Fruit fly (Drosophila melanogaster): ENCODE results near the gene Lmpt.

Gene Lmpt

DNA sequence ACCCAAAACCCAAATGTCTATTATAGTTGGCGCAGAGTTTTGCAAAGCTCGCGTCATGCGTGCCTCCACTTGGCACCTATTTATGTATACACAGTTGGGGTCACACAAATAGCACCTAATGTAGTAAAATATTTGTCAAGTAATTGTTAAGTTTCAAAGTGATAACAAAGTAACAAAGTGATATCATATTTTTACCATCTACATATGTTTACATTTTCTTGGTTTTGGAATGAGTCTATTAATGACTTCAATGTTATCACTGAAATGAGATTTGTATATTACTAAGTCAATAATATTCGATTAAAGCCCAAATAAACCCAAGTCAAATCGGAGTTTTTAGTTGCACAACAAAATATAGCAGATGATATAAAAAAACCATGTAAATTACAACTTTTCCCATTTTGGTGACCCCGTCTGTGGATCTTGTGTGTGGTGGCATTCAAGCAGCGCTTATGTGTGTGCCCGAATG is 7.4 kb downstream of the Lmpt start:
- peak; percentile 33 for TF ChIP-seq woc (GFP tag; optimal IDR thresholded peaks at IDR 0.05)
- TF ChIP-seq sage (GFP tag; optimal IDR thresholded peaks at IDR 0.05): no peak
- TF ChIP-seq ey (GFP tag; optimal IDR thresholded peaks at IDR 0.05): peak; percentile 37
- peak; percentile 25 for TF ChIP-seq psq (GFP tag; optimal IDR thresholded peaks at IDR 0.05)
- TF ChIP-seq brk (GFP tag; optimal IDR thresholded peaks at IDR 0.05): no peak
- peak; percentile 47 for TF ChIP-seq OdsH (GFP tag; optimal IDR thresholded peaks at IDR 0.05)
- no peak for TF ChIP-seq N (GFP tag; optimal IDR thresholded peaks at IDR 0.05)
- no peak for TF ChIP-seq HLH106 (tag; optimal IDR thresholded peaks at IDR 0.05)
- TF ChIP-seq fru (GFP tag; optimal IDR thresholded peaks at IDR 0.05): peak; percentile 34
- TF ChIP-seq br (GFP tag; optimal IDR thresholded peaks at IDR 0.05): peak; percentile 23
- TF ChIP-seq rgr (GFP tag; optimal IDR thresholded peaks at IDR 0.05): peak; percentile 14
- TF ChIP-seq h (GFP tag; optimal IDR thresholded peaks at IDR 0.05): peak; percentile 40
- TF ChIP-seq foxo (GFP tag; optimal IDR thresholded peaks at IDR 0.05): peak in 1 of 2 experiments; percentile 28
- peak; percentile 72 for TF ChIP-seq sv (GFP tag; optimal IDR thresholded peaks at IDR 0.05)

DNA sequence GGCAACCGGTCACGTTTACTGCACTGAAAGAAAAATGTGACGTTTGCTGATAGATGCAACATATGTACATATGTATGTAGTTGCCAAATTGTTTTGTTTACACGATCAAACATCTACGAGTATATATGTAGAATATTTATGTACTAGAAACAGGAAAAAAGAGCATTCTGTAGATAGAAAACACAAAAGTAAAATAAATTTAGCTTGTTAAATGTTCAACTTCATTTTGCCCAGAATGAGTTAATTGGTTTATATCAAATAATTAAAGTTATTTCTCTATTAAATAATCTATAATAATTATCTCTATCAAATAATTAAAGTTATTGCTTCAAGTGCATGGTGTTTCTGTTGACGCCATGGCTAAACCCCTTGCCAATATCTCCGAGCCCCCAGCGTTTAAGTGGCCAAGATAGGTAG is 8.0 kb downstream of the Lmpt start:
- TF ChIP-seq Mio (GFP tag; optimal IDR thresholded peaks at IDR 0.05): no peak
- no peak for TF ChIP-seq fru (GFP tag; optimal IDR thresholded peaks at IDR 0.05)
- TF ChIP-seq lola (GFP tag; optimal IDR thresholded peaks at IDR 0.05): no peak
- no peak for TF ChIP-seq GATAd (GFP tag; optimal IDR thresholded peaks at IDR 0.05)
- TF ChIP-seq br (GFP tag; optimal IDR thresholded peaks at IDR 0.05): no peak
- TF ChIP-seq foxo (GFP tag; optimal IDR thresholded peaks at IDR 0.05): no peak
- no peak for TF ChIP-seq OdsH (GFP tag; optimal IDR thresholded peaks at IDR 0.05)
- TF ChIP-seq dl (GFP tag; optimal IDR thresholded peaks at IDR 0.05; ENCODE audit: insufficient read depth in 1 of 2, partially characterized antibody in 2 of 2): no peak
- TF ChIP-seq Dif (GFP tag; optimal IDR thresholded peaks at IDR 0.05; ENCODE audit: partially characterized antibody): no peak
- no peak for TF ChIP-seq dsf (GFP tag; optimal IDR thresholded peaks at IDR 0.05; ENCODE audit: borderline replicate concordance)
- no peak for TF ChIP-seq woc (GFP tag; optimal IDR thresholded peaks at IDR 0.05)
- TF ChIP-seq N (GFP tag; optimal IDR thresholded peaks at IDR 0.05): no peak
- TF ChIP-seq sv (GFP tag; optimal IDR thresholded peaks at IDR 0.05): no peak
- no peak for TF ChIP-seq Abd-B (GFP tag; optimal IDR thresholded peaks at IDR 0.05)
- TF ChIP-seq Jra (GFP tag; optimal IDR thresholded peaks at IDR 0.05): no peak
- TF ChIP-seq CG9705 (GFP tag; optimal IDR thresholded peaks at IDR 0.05): no peak
- TF ChIP-seq psq (GFP tag; optimal IDR thresholded peaks at IDR 0.05): no peak
- no peak for TF ChIP-seq HLH106 (tag; optimal IDR thresholded peaks at IDR 0.05)

DNA sequence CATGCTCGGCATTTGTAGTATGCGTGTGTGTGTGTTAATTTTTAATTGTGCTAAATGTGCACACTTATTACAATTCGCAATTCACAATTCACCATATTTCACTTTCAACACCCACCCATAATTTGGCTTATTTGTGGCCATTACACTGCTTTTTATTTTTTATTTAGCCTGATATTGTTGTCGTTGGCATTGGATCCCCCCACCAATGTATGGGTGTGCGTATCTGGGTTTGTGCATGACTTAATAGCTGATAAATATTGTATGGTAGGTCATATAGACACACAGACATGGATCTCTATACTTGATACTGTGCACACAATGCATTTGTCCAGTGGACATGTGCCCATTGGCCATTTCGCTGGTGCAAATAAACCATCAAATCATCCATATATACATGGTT is 8.6 kb downstream of the Lmpt start:
- TF ChIP-seq CG9705 (GFP tag; optimal IDR thresholded peaks at IDR 0.05): no peak
- TF ChIP-seq foxo (GFP tag; optimal IDR thresholded peaks at IDR 0.05): no peak
- TF ChIP-seq brk (GFP tag; optimal IDR thresholded peaks at IDR 0.05): no peak

DNA sequence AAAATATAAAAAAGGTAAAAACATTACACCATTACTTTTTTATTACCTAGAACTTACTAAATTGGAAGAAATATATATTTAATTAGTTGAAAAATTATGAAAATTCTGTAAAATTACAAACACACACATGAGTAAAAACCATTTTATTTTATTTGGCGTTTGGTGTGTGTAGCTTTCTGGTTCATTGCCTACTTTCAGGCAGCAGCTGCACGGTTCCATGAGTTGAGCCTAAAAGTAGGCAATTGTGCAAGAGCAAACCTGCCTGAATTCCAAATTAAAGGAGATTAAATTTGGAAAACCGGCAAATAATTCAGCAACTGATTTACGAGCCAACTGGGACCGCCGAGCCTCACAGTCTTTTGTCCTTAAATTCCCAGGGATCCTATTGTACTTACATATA is 10.4 kb downstream of the Lmpt start:
- no peak for TF ChIP-seq dl (GFP tag; optimal IDR thresholded peaks at IDR 0.05; ENCODE audit: insufficient read depth in 1 of 2, partially characterized antibody in 2 of 2)
- no peak for TF ChIP-seq CG32264 (GFP tag; optimal IDR thresholded peaks at IDR 0.05)
- peak; percentile 81 for TF ChIP-seq Myc (optimal IDR thresholded peaks at IDR 0.05)
- no peak for TF ChIP-seq rgr (GFP tag; optimal IDR thresholded peaks at IDR 0.05)
- no peak for TF ChIP-seq psq (GFP tag; optimal IDR thresholded peaks at IDR 0.05)
- TF ChIP-seq Dif (GFP tag; optimal IDR thresholded peaks at IDR 0.05; ENCODE audit: partially characterized antibody): peak; percentile 22
- TF ChIP-seq CrebA (GFP tag; optimal IDR thresholded peaks at IDR 0.05; ENCODE audit: borderline replicate concordance): no peak
- TF ChIP-seq usp (GFP tag; optimal IDR thresholded peaks at IDR 0.05): no peak
- TF ChIP-seq sv (GFP tag; optimal IDR thresholded peaks at IDR 0.05): no peak
- TF ChIP-seq dsf (GFP tag; optimal IDR thresholded peaks at IDR 0.05; ENCODE audit: borderline replicate concordance): no peak
- TF ChIP-seq lola (GFP tag; optimal IDR thresholded peaks at IDR 0.05): peak; percentile 90
- peak; percentile 81 for TF ChIP-seq N (GFP tag; optimal IDR thresholded peaks at IDR 0.05)
- TF ChIP-seq Mio (GFP tag; optimal IDR thresholded peaks at IDR 0.05): no peak
- no peak for TF ChIP-seq ey (GFP tag; optimal IDR thresholded peaks at IDR 0.05)
- TF ChIP-seq Vsx2 (GFP tag; optimal IDR thresholded peaks at IDR 0.05; ENCODE audit: partially characterized antibody): peak; percentile 60

DNA sequence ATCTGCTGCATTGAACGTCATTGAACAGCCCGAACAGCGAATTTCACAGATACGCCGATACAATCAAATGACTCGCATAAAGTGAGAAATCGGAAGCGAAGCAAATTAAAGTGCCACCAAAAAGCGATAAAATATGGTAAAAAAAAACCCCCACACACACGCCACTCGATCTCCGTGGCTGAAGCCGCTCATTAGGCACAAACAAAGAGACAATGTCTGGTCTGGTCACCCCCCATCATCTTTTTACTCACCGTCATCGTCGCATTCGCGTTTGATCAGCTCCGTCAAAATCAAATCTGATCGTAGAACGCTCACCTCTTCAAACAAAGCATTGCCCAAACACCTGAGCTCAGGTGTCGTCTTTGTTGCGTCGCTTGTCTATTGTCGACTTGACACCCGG is 10.9 kb downstream of the Lmpt start:
- TF ChIP-seq sv (GFP tag; optimal IDR thresholded peaks at IDR 0.05): no peak
- no peak for TF ChIP-seq N (GFP tag; optimal IDR thresholded peaks at IDR 0.05)
- TF ChIP-seq CrebA (GFP tag; optimal IDR thresholded peaks at IDR 0.05; ENCODE audit: borderline replicate concordance): no peak
- no peak for TF ChIP-seq OdsH (GFP tag; optimal IDR thresholded peaks at IDR 0.05)
- TF ChIP-seq Hr83 (GFP tag; optimal IDR thresholded peaks at IDR 0.05; ENCODE audit: poor library complexity, severe bottlenecking): no peak
- TF ChIP-seq rgr (GFP tag; optimal IDR thresholded peaks at IDR 0.05): no peak
- TF ChIP-seq foxo (GFP tag; optimal IDR thresholded peaks at IDR 0.05): no peak
- TF ChIP-seq Mio (GFP tag; optimal IDR thresholded peaks at IDR 0.05): no peak
- TF ChIP-seq Rel (GFP tag; optimal IDR thresholded peaks at IDR 0.05): no peak
- TF ChIP-seq Rel (tag; optimal IDR thresholded peaks at IDR 0.05): no peak
- TF ChIP-seq dsf (GFP tag; optimal IDR thresholded peaks at IDR 0.05; ENCODE audit: borderline replicate concordance): no peak
- TF ChIP-seq tai (GFP tag; optimal IDR thresholded peaks at IDR 0.05): no peak
- TF ChIP-seq Jra (GFP tag; optimal IDR thresholded peaks at IDR 0.05): no peak
- TF ChIP-seq Dif (GFP tag; optimal IDR thresholded peaks at IDR 0.05; ENCODE audit: partially characterized antibody): no peak
- TF ChIP-seq psq (GFP tag; optimal IDR thresholded peaks at IDR 0.05): no peak

Measured in whole organism, wandering third instar larva.